Worm (Caenorhabditis elegans) whole organism, young adult: ENCODE data around the gene acl-12.

Experiments used
- C06A6.2 ChIP-seq: fragments of 200-800 bp; sonication (Bioruptor generic); conservative IDR thresholded peaks from 2 replicates; pipeline ENCODE4 v1.3.6; 2022; ENCODE audit warnings: missing genetic modification characterization, missing compliant biosample characterization
- F23B12.7 ChIP-seq: sonication (generic microtip); optimal IDR thresholded peaks from 2 replicates; lab custom pipeline; 2017; ENCODE audit warnings: missing genetic modification characterization, mild to moderate bottlenecking, missing compliant biosample characterization, antibody characterized with exemption, moderate library complexity; ENCODE audit not compliant: insufficient read depth
- F37B4.10 ChIP-seq: fragments of 200-800 bp; sonication (Bioruptor generic); IDR thresholded peaks from 2 replicates; pipeline ENCODE4 v1.3.6; 2022; ENCODE audit warnings: missing genetic modification characterization, missing compliant biosample characterization
- F55B11.4 ChIP-seq: sonication (generic microtip); optimal IDR thresholded peaks from 2 replicates; lab custom pipeline; 2016; ENCODE audit warnings: missing compliant biosample characterization, missing genetic modification characterization, borderline replicate concordance; ENCODE audit not compliant: insufficient read depth
- F57A8.1 ChIP-seq: fragments of 200-800 bp; sonication (Bioruptor generic); optimal IDR thresholded peaks from 2 replicates; lab custom pipeline; 2018; ENCODE audit warnings: mild to moderate bottlenecking, missing genetic modification characterization, moderate library complexity, missing compliant biosample characterization
- K11D2.4 ChIP-seq: fragments of 200-800 bp; sonication (Bioruptor generic); IDR thresholded peaks from 2 replicates; pipeline ENCODE4 v1.3.6; 2022; ENCODE audit warnings: missing genetic modification reagents, missing genetic modification characterization, missing compliant biosample characterization
- K12H6.12 ChIP-seq: fragments of 200-800 bp; sonication (Bioruptor generic); optimal IDR thresholded peaks from 2 replicates; lab custom pipeline; 2018; ENCODE audit warnings: mild to moderate bottlenecking, missing genetic modification characterization, missing compliant biosample characterization
- T07F8.4 ChIP-seq: sonication (generic microtip); optimal IDR thresholded peaks from 2 replicates; lab custom pipeline; 2016; ENCODE audit warnings: mild to moderate bottlenecking, missing genetic modification characterization, moderate library complexity, missing compliant biosample characterization
- Y79H2A.3 ChIP-seq: fragments of 200-800 bp; sonication (Bioruptor generic); conservative IDR thresholded peaks from 2 replicates; pipeline ENCODE4 v1.3.6; 2022; ENCODE audit warnings: missing genetic modification reagents, missing genetic modification characterization, missing compliant biosample characterization
- akir-1 ChIP-seq: fragments of 200-800 bp; sonication (Bioruptor generic); optimal IDR thresholded peaks from 2 replicates; lab custom pipeline; 2018; ENCODE audit warnings: mild to moderate bottlenecking, missing genetic modification characterization, moderate library complexity, missing compliant biosample characterization
- ama-1 ChIP-seq, 3 experiments: fragments of 150-350 bp in 1 of 3; sonication (generic microtip) in 2 of 3; optimal IDR thresholded peaks; 2 replicates each; lab custom pipeline; 2014 to 2018; ENCODE audit warnings: missing biosample characterization in 2 of 3, missing genetic modification characterization in 2 of 3, missing genetic modification reagents in 2 of 3
- atf-7 ChIP-seq: sonication (generic microtip); optimal IDR thresholded peaks from 2 replicates; lab custom pipeline; 2017; ENCODE audit warnings: mild to moderate bottlenecking, missing genetic modification characterization, missing compliant biosample characterization
- attf-5 ChIP-seq: fragments of 200-800 bp; sonication (Bioruptor generic); optimal IDR thresholded peaks from 2 replicates; lab custom pipeline; 2018; ENCODE audit warnings: mild to moderate bottlenecking, missing genetic modification characterization, missing compliant biosample characterization
- attf-6 ChIP-seq: fragments of 200-800 bp; sonication (Bioruptor generic); IDR thresholded peaks from 2 replicates; pipeline ENCODE4 v1.3.6; 2022; ENCODE audit warnings: missing genetic modification reagents, missing genetic modification characterization, missing compliant biosample characterization
- bed-2 ChIP-seq: fragments of 200-800 bp; sonication (Bioruptor generic); IDR thresholded peaks from 2 replicates; pipeline ENCODE4 v1.3.6; 2022; ENCODE audit warnings: missing genetic modification reagents, missing genetic modification characterization, missing compliant biosample characterization
- cebp-1 ChIP-seq, 2 experiments: fragments of 200-800 bp in 1 of 2; sonication (Bioruptor generic) in 1 of 2; sonication (generic microtip) in 1 of 2; IDR thresholded peaks in 1 of 2; optimal IDR thresholded peaks in 1 of 2; 2 replicates each; pipeline versions ENCODE4 v1.3.6 to Lab custom; 2017 to 2022; ENCODE audit warnings: missing compliant biosample characterization in 2 of 2, missing genetic modification characterization in 2 of 2, mild to moderate bottlenecking in 1 of 2, missing genetic modification reagents in 1 of 2, moderate library complexity in 1 of 2
- ceh-27 ChIP-seq: fragments of 200-800 bp; sonication (Bioruptor generic); optimal IDR thresholded peaks from 2 replicates; lab custom pipeline; 2018; ENCODE audit warnings: mild to moderate bottlenecking, missing genetic modification characterization, moderate library complexity, missing compliant biosample characterization
- ceh-91 ChIP-seq: fragments of 200-800 bp; sonication (Bioruptor generic); IDR thresholded peaks from 2 replicates; pipeline ENCODE4 v1.3.6; 2022; ENCODE audit warnings: missing genetic modification reagents, missing genetic modification characterization, missing compliant biosample characterization
- dox-1 ChIP-seq: fragments of 200-800 bp; sonication (Bioruptor generic); IDR thresholded peaks from 2 replicates; pipeline ENCODE4 v1.3.6; 2022; ENCODE audit warnings: missing genetic modification reagents, missing genetic modification characterization, missing compliant biosample characterization
- hlh-12 ChIP-seq: sonication (generic microtip); optimal IDR thresholded peaks from 2 replicates; lab custom pipeline; 2016; ENCODE audit warnings: missing genetic modification characterization, missing compliant biosample characterization
- hlh-26 ChIP-seq: fragments of 200-800 bp; sonication (Bioruptor generic); conservative IDR thresholded peaks from 2 replicates; pipeline ENCODE4 v1.3.6; 2022; ENCODE audit warnings: missing genetic modification reagents, missing genetic modification characterization, missing compliant biosample characterization
- hmg-1.2 ChIP-seq: fragments of 200-800 bp; sonication (Bioruptor generic); IDR thresholded peaks from 2 replicates; pipeline ENCODE4 v1.3.6; 2022; ENCODE audit warnings: missing genetic modification reagents, missing genetic modification characterization, missing compliant biosample characterization
- hsf-1 ChIP-seq: fragments of 200-800 bp; sonication (Bioruptor generic); IDR thresholded peaks from 2 replicates; pipeline ENCODE4 v1.3.6; 2022; ENCODE audit warnings: missing genetic modification reagents, missing genetic modification characterization, missing compliant biosample characterization
- let-526 ChIP-seq: fragments of 200-800 bp; sonication (Bioruptor generic); IDR thresholded peaks from 2 replicates; pipeline ENCODE4 v1.3.6; 2022; ENCODE audit warnings: missing genetic modification reagents, missing genetic modification characterization, missing compliant biosample characterization
- lir-1 ChIP-seq: fragments of 200-800 bp; sonication (Bioruptor generic); conservative IDR thresholded peaks from 2 replicates; pipeline ENCODE4 v1.3.6; 2022; ENCODE audit warnings: missing genetic modification reagents, missing genetic modification characterization, missing compliant biosample characterization
- madf-10 ChIP-seq: sonication (generic microtip); optimal IDR thresholded peaks from 2 replicates; lab custom pipeline; 2016; ENCODE audit warnings: mild to moderate bottlenecking, missing genetic modification characterization, missing compliant biosample characterization
- madf-3 ChIP-seq: fragments of 200-800 bp; sonication (Bioruptor generic); IDR thresholded peaks from 2 replicates; pipeline ENCODE4 v1.3.6; 2022; ENCODE audit warnings: missing genetic modification reagents, missing genetic modification characterization, missing compliant biosample characterization
- madf-6 ChIP-seq: fragments of 200-800 bp; sonication (Bioruptor generic); IDR thresholded peaks from 2 replicates; pipeline ENCODE4 v1.3.6; 2022; ENCODE audit warnings: missing genetic modification reagents, missing genetic modification characterization, missing compliant biosample characterization
- nfyb-1 ChIP-seq: fragments of 200-800 bp; sonication (Bioruptor generic); IDR thresholded peaks from 2 replicates; pipeline ENCODE4 v1.3.6; 2022; ENCODE audit warnings: missing genetic modification reagents, missing genetic modification characterization, missing compliant biosample characterization
- nhr-179 ChIP-seq: sonication (generic microtip); optimal IDR thresholded peaks from 2 replicates; lab custom pipeline; 2016; ENCODE audit warnings: mild to moderate bottlenecking, missing genetic modification characterization, missing compliant biosample characterization
- nhr-80 ChIP-seq: sonication (generic microtip); optimal IDR thresholded peaks from 2 replicates; lab custom pipeline; 2016; ENCODE audit warnings: missing genetic modification characterization, missing compliant biosample characterization
- nhr-90 ChIP-seq: sonication (generic microtip); optimal IDR thresholded peaks from 2 replicates; lab custom pipeline; 2016; ENCODE audit warnings: missing genotype, mild to moderate bottlenecking, missing genetic modification characterization, missing compliant biosample characterization
- snpc-1.3 ChIP-seq: sonication (generic microtip); optimal IDR thresholded peaks from 2 replicates; lab custom pipeline; 2017; ENCODE audit warnings: missing genetic modification characterization, mild to moderate bottlenecking, missing compliant biosample characterization, antibody characterized with exemption, moderate library complexity, missing genotype, missing genetic modification reagents; ENCODE audit not compliant: insufficient read depth
- sptf-2 ChIP-seq: fragments of 200-800 bp; sonication (Bioruptor generic); optimal IDR thresholded peaks from 2 replicates; lab custom pipeline; 2018; ENCODE audit warnings: mild to moderate bottlenecking, missing genetic modification characterization, missing compliant biosample characterization
- zfh-2 ChIP-seq: fragments of 200-800 bp; sonication (Bioruptor generic); conservative IDR thresholded peaks from 2 replicates; pipeline ENCODE4 v1.3.6; 2022; ENCODE audit warnings: missing genetic modification reagents, missing genetic modification characterization, missing compliant biosample characterization
- ztf-18 ChIP-seq: sonication (generic microtip); optimal IDR thresholded peaks from 2 replicates; lab custom pipeline; 2016; ENCODE audit warnings: missing genotype, mild to moderate bottlenecking, missing genetic modification characterization, missing compliant biosample characterization
- ztf-25 ChIP-seq: fragments of 200-800 bp; sonication (Bioruptor generic); IDR thresholded peaks from 2 replicates; pipeline ENCODE4 v1.3.6; 2022; ENCODE audit warnings: missing genetic modification reagents, missing genetic modification characterization, missing compliant biosample characterization
- ztf-3 ChIP-seq: fragments of 200-800 bp; sonication (Bioruptor generic); optimal IDR thresholded peaks from 2 replicates; lab custom pipeline; 2018; ENCODE audit warnings: mild to moderate bottlenecking, missing genetic modification characterization, missing compliant biosample characterization

acl-12 gene

DNA sequence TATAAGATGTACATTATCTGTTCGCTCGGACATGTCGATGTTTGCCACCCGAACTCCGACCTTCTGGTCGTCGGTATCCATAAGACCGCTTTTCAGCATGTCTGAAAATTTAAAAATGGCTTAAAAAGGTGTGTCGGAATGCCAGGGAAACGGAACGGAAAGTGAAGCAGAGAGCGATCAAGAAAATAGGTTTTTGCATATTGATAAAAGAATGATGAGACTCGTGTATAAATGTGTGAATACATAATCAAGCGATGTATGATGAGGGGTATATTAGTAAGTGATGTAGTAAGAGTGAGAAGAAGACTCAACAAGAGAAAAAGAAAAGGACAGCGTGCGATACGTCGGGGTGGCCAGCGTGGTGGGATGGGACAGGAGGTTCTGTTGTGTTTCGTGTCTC is at the start of gene acl-12:
acl-12 (minus strand) TSS at position 101 of the 400 bp plus-strand sequence.
- no peak for TF ChIP-seq F55B11.4
- no peak for TF ChIP-seq ztf-25 (GFP tag; lab: Robert Waterston, UW)
- TF ChIP-seq Y79H2A.3 (GFP tag; lab: Robert Waterston, UW): no peak
- no peak for TF ChIP-seq hlh-12 (tag; lab: Kevin White, UChicago)
- no peak for TF ChIP-seq dox-1 (GFP tag; lab: Robert Waterston, UW)
- no peak for TF ChIP-seq madf-10 (tag; lab: Kevin White, UChicago)
- TF ChIP-seq, all 124 proteins: peak for 0

DNA sequence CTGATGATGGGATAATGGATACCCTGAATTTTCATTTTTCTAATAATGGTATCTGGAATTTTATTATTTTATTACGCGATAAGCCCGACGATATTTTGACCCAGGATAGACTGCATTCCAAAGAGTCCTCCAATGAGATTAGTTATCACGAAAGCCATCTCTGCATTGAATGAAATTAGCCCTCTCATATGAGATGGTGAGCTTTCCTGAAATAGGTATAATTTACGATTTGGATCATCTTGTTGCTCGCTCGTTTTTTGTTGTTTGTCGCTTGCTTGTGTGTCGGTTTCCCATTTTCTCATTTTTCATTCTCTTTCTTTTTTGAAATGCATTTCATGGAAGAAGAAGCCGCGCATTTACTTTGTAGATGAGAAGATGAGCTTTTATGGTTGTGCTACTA is 49.1 kb upstream of the acl-12 start:
- TF ChIP-seq T07F8.4 (tag; lab: Kevin White, UChicago) (no peak), F37B4.10 (GFP tag; lab: Robert Waterston, UW) (0 out of 2 replicates have a peak, but pooled peaks have one; percentile 68)

- TF ChIP-seq ceh-27 (GFP tag; lab: Kevin White, UChicago) (peak; percentile 36), zfh-2 (peak; percentile 74), ama-1 (optimal IDR thresholded peaks at IDR 0.05; lab: Kevin White, UChicago) (no peak), ama-1 (GFP tag; optimal IDR thresholded peaks at IDR 0.05; lab: Kevin White, UChicago) (no peak), ztf-3 (GFP tag; lab: Kevin White, UChicago) (no peak), F23B12.7 (tag; lab: Kevin White, UChicago) (no peak), ceh-91 (no peak), K11D2.4 (GFP tag; lab: Robert Waterston, UW) (no peak), akir-1 (GFP tag; lab: Kevin White, UChicago) (no peak), atf-7 (no peak), let-526 (GFP tag; lab: Robert Waterston, UW) (no peak), F57A8.1 (GFP tag; lab: Kevin White, UChicago) (no peak)
Measured at ce11 chrX:7485748-7486147, 43.4 kb upstream of the acl-12 start, which contains the start of gene gly-12. TSS of gene gly-12 (plus strand) at chrX:7485864.

DNA sequence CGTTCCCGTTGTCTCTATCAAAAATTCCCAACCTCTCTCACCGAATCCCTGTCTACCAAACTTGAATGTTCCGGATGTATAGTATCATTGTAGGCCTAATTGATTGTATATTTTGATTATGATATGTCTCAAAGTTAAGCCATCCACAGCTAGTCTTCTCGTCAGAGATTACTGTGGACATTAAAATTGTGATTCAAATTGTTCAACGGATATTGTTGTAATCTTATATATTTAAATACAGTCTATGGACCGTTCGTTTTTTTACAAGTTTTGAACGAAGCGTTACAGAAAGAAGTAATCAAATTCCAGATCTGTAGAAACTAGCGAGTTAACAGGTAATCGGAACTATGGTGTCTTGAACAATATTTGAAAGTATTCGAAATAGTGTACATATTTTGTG is 38.4 kb upstream of the acl-12 start, which contains the start of gene F48E3.9:
F48E3.9 (plus strand) TSS at position 301 of the 400 bp plus-strand sequence.
- TF ChIP-seq C06A6.2 (GFP tag; lab: Robert Waterston, UW): no peak
- no peak for TF ChIP-seq sptf-2
- no peak for TF ChIP-seq madf-10 (tag; lab: Kevin White, UChicago)
- no peak for TF ChIP-seq hsf-1 (GFP tag; lab: Robert Waterston, UW)
- TF ChIP-seq lir-1 (GFP tag; lab: Robert Waterston, UW): no peak
- TF ChIP-seq attf-6 (GFP tag; lab: Robert Waterston, UW): no peak
- TF ChIP-seq nhr-90 (tag; lab: Kevin White, UChicago): no peak
- no peak for TF ChIP-seq snpc-1.3 (tag; lab: Kevin White, UChicago)
- no peak for TF ChIP-seq bed-2 (GFP tag; lab: Robert Waterston, UW)
- no peak for TF ChIP-seq hlh-26 (GFP tag; lab: Robert Waterston, UW)

DNA sequence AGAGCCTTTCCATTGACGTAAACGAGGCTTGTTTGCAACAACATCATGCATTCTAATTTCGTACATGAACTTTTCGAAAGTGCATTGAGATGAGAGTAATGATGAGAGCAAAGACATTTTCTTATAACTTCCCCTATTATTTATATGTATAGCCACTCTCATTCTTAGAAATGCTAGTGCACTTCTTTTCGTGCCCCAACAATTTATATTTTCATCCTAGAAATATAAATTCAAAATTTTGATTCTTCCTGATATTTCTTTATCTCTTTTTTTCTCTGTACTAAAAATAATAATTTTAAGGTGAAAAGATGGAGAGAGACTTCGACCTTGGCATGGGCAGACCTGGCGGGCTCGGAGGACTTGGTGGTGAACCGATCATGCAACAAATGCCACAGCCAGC is 36.6 kb upstream of the acl-12 start, which contains the start of gene mek-1:
mek-1 (plus strand) TSS at position 301 of the 400 bp plus-strand sequence.
- TF ChIP-seq C06A6.2 (GFP tag; lab: Robert Waterston, UW): no peak
- TF ChIP-seq, all 124 proteins: peak for 0

ce11 chrX:7478476-7478875 is 36.1 kb upstream of the acl-12 start:
- TF ChIP-seq hmg-1.2 (GFP tag; lab: Robert Waterston, UW) (peak; percentile 37; the same call in 1 of the 2 replicates), K12H6.12 (peak; percentile 60), nhr-80 (peak; percentile 61), dox-1 (GFP tag; lab: Robert Waterston, UW) (peak; percentile 69), ceh-27 (GFP tag; lab: Kevin White, UChicago) (peak; percentile 28), madf-6 (GFP tag; lab: Robert Waterston, UW) (no peak), nfyb-1 (peak; percentile 12; the same call in 1 of the 2 replicates), attf-5 (peak; percentile 61), ztf-18 (peak; percentile 0), zfh-2 (peak; percentile 86), madf-3 (peak; percentile 73; the same call in 1 of the 2 replicates), nhr-179 (tag; lab: Kevin White, UChicago) (no peak), cebp-1 (GFP tag; IDR thresholded peaks at IDR 0.05; lab: Robert Waterston, UW) (no peak), cebp-1 (tag; optimal IDR thresholded peaks at IDR 0.05; lab: Kevin White, UChicago) (no peak)
